Fruit fly (Drosophila melanogaster): ENCODE results near the gene CG13305.

DNA sequence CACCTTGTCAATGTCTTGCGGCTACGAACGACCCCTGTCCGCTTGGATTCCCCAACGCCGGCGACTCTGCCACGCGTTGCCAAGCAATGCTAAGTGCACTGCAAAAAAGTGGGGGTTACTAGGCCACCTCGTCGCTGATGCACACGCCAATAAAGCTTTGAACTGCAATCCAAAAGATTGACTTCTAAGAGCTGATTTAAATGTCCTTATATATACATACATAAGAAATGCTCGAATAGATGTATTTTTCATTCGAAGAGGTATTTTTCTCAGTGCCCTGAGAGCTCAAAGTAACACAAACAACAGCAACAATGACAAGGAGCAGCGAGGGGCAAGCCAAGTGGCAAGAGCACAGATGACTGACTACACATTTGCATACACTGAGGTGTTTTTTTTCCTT, 39.2 kb downstream of the CG13305 start:
- no peak for TF ChIP-seq CG8478 (optimal IDR thresholded peaks at IDR 0.05)
- no peak for TF ChIP-seq CTCF (optimal IDR thresholded peaks at IDR 0.05)

Measured in S2 (cell line).